Worm (Caenorhabditis elegans) whole organism, L3 larva: ENCODE measurements around the gene str-254.

Source experiments
- ZK546.5 ChIP-seq: sonication (generic microtip); optimal IDR thresholded peaks from 2 replicates; lab custom pipeline; 2017; ENCODE audit warnings: missing biosample characterization, missing genetic modification characterization
- ama-1 ChIP-seq: fragments of 150-350 bp; optimal IDR thresholded peaks from 2 replicates; lab custom pipeline; 2018
- ceh-16 ChIP-seq: sonication (generic microtip); optimal IDR thresholded peaks from 2 replicates; lab custom pipeline; 2017; ENCODE audit warnings: missing biosample characterization, missing genetic modification characterization
- ceh-28 ChIP-seq: fragments of 150-350 bp; optimal IDR thresholded peaks from 2 replicates; lab custom pipeline; 2014; ENCODE audit warnings: missing biosample characterization, missing genetic modification reagents, missing genetic modification characterization
- ceh-82 ChIP-seq: fragments of 150-350 bp; optimal IDR thresholded peaks from 2 replicates; lab custom pipeline; 2014; ENCODE audit warnings: missing biosample characterization, missing genetic modification characterization
- egl-27 ChIP-seq: sonication (generic microtip); optimal IDR thresholded peaks from 4 replicates; lab custom pipeline; 2017; ENCODE audit warnings: missing biosample characterization, missing genetic modification reagents, missing genetic modification characterization
- elt-2 ChIP-seq: sonication (generic microtip); optimal IDR thresholded peaks from 2 replicates; lab custom pipeline; 2016; ENCODE audit warnings: missing genetic modification reagents, mild to moderate bottlenecking, missing genetic modification characterization, missing compliant biosample characterization
- elt-3 ChIP-seq, 3 experiments: fragments of 150-350 bp in 1 of 3; sonication (generic microtip) in 2 of 3; optimal IDR thresholded peaks; 2 replicates in 2 of 3; 4 replicates in 1 of 3; lab custom pipeline; 2014 to 2017; ENCODE audit warnings: missing biosample characterization in 3 of 3, missing genetic modification characterization in 3 of 3
- eor-1 ChIP-seq, 2 experiments: fragments of 150-350 bp; optimal IDR thresholded peaks; 2 replicates each; lab custom pipeline; 2014 to 2018; ENCODE audit warnings: missing biosample characterization in 2 of 2, missing genetic modification characterization in 2 of 2
- fkh-10 ChIP-seq: sonication (generic microtip); optimal IDR thresholded peaks from 2 replicates; lab custom pipeline; 2017; ENCODE audit warnings: missing biosample characterization, missing genetic modification reagents, missing genetic modification characterization
- fkh-2 ChIP-seq: fragments of 150-350 bp; optimal IDR thresholded peaks from 2 replicates; lab custom pipeline; 2014; ENCODE audit warnings: missing biosample characterization, missing genetic modification reagents, missing genetic modification characterization
- hmg-11 ChIP-seq: sonication (generic microtip); optimal IDR thresholded peaks from 2 replicates; lab custom pipeline; 2016; ENCODE audit warnings: missing genetic modification characterization, missing compliant biosample characterization
- lin-15B ChIP-seq: fragments of 150-350 bp; optimal IDR thresholded peaks from 2 replicates; lab custom pipeline; 2014; ENCODE audit warnings: missing biosample characterization, missing genetic modification characterization
- lsy-12 ChIP-seq: sonication (generic microtip); optimal IDR thresholded peaks from 2 replicates; lab custom pipeline; 2016; ENCODE audit warnings: mild to moderate bottlenecking, missing genetic modification characterization, missing compliant biosample characterization
- mdl-1 ChIP-seq: fragments of 150-350 bp; optimal IDR thresholded peaks from 2 replicates; lab custom pipeline; 2014; ENCODE audit warnings: missing biosample characterization, missing genetic modification characterization
- mml-1 ChIP-seq: fragments of 150-350 bp; sonication (generic microtip); optimal IDR thresholded peaks from 3 replicates; lab custom pipeline; 2014; ENCODE audit warnings: missing biosample characterization, missing genetic modification characterization
- nfya-1 ChIP-seq: sonication (generic microtip); optimal IDR thresholded peaks from 2 replicates; lab custom pipeline; 2017; ENCODE audit warnings: missing genetic modification characterization, mild to moderate bottlenecking, missing compliant biosample characterization, antibody characterized with exemption, moderate library complexity; ENCODE audit not compliant: insufficient read depth
- nhr-23 ChIP-seq: fragments of 150-350 bp; optimal IDR thresholded peaks from 2 replicates; lab custom pipeline; 2014; ENCODE audit warnings: missing biosample characterization, missing genetic modification reagents, missing genetic modification characterization
- nhr-237 ChIP-seq: fragments of 150-350 bp; optimal IDR thresholded peaks from 2 replicates; lab custom pipeline; 2014; ENCODE audit warnings: missing biosample characterization, missing genetic modification characterization
- nhr-28 ChIP-seq: fragments of 150-350 bp; optimal IDR thresholded peaks from 2 replicates; lab custom pipeline; 2014; ENCODE audit warnings: missing biosample characterization, missing genetic modification characterization
- nhr-67 ChIP-seq: fragments of 150-350 bp; optimal IDR thresholded peaks from 2 replicates; lab custom pipeline; 2014; ENCODE audit warnings: missing biosample characterization, missing genetic modification characterization
- nhr-76 ChIP-seq: fragments of 150-350 bp; sonication (generic microtip); optimal IDR thresholded peaks from 5 replicates; lab custom pipeline; 2014; ENCODE audit warnings: missing biosample characterization, missing genetic modification characterization
- nhr-77 ChIP-seq: fragments of 150-350 bp; optimal IDR thresholded peaks from 2 replicates; lab custom pipeline; 2014; ENCODE audit warnings: missing biosample characterization, missing genetic modification characterization
- pha-4 ChIP-seq: fragments of 150-350 bp; optimal IDR thresholded peaks from 2 replicates; lab custom pipeline; 2014; ENCODE audit warnings: missing biosample characterization, missing genetic modification reagents, missing genetic modification characterization
- pqm-1 ChIP-seq: fragments of 150-350 bp; optimal IDR thresholded peaks from 2 replicates; lab custom pipeline; 2017; ENCODE audit warnings: missing biosample characterization, missing genetic modification characterization, inconsistent platforms
- sea-2 ChIP-seq: fragments of 150-350 bp; sonication (generic microtip); optimal IDR thresholded peaks from 4 replicates; lab custom pipeline; 2014; ENCODE audit warnings: missing biosample characterization, missing genetic modification reagents, missing genetic modification characterization
- skn-1 ChIP-seq: fragments of 150-350 bp; optimal IDR thresholded peaks from 2 replicates; lab custom pipeline; 2014; ENCODE audit warnings: missing biosample characterization, missing genetic modification characterization
- snpc-4 ChIP-seq: fragments of 150-350 bp; optimal IDR thresholded peaks from 2 replicates; lab custom pipeline; 2014; ENCODE audit warnings: missing biosample characterization, missing genetic modification characterization
- tbx-2 ChIP-seq: sonication (generic microtip); optimal IDR thresholded peaks from 2 replicates; lab custom pipeline; 2016; ENCODE audit warnings: mild to moderate bottlenecking, missing genetic modification characterization, missing compliant biosample characterization
- unc-39 ChIP-seq: sonication (generic microtip); optimal IDR thresholded peaks from 4 replicates; lab custom pipeline; 2017; ENCODE audit warnings: missing biosample characterization, missing genetic modification characterization
- unc-62 ChIP-seq: fragments of 150-350 bp; sonication (generic microtip); optimal IDR thresholded peaks from 4 replicates; lab custom pipeline; 2014; ENCODE audit warnings: missing biosample characterization, missing genetic modification reagents, missing genetic modification characterization
- ztf-11 ChIP-seq: fragments of 150-350 bp; optimal IDR thresholded peaks from 2 replicates; lab custom pipeline; 2014; ENCODE audit warnings: missing biosample characterization, missing genetic modification characterization
- ztf-4 ChIP-seq: fragments of 150-350 bp; optimal IDR thresholded peaks from 2 replicates; lab custom pipeline; 2014; ENCODE audit warnings: missing biosample characterization, missing genetic modification characterization

Gene str-254

DNA sequence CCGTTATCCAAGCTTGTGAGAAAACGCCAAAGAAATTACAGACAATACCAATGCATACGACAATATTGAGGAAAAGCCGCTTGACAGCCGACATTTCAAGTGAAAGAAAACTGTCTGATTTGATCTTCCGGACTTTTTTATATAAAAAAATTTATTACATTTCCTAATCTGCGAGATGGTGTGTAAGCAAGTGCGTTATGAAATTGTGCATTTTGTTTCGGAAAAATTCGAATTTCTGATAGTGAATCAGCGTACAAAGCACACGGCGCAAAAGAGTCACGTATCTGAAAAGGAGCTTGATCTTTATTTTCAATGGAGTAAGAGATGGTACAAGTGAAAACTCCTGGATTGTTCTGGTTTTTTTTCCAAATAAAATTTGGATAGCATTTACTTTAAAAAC is 12.2 kb downstream of the str-254 start, which contains the start of gene clc-32:
clc-32 (minus strand) TSS at position 101 of the 400 bp plus-strand sequence.
- TF ChIP-seq unc-62 (GFP tag; lab: Kevin White, UChicago) (no peak), ceh-28 (tag; lab: Kevin White, UChicago) (no peak), elt-2 (tag; lab: Kevin White, UChicago) (no peak), hmg-11 (tag; lab: Kevin White, UChicago) (no peak), nhr-28 (tag; lab: Kevin White, UChicago) (no peak), nhr-67 (tag; lab: Kevin White, UChicago) (no peak), nhr-23 (tag; lab: Kevin White, UChicago) (no peak), fkh-2 (tag; lab: Kevin White, UChicago) (no peak), lsy-12 (tag; lab: Kevin White, UChicago) (no peak), tbx-2 (tag; lab: Kevin White, UChicago) (no peak), lin-15B (no peak), ceh-16 (no peak), egl-27 (tag; lab: Kevin White, UChicago) (no peak), ztf-4 (tag; lab: Kevin White, UChicago) (no peak), fkh-10 (no peak), nhr-77 (tag; lab: Kevin White, UChicago) (no peak)
- TF ChIP-seq, all 47 proteins: peak for 0

DNA sequence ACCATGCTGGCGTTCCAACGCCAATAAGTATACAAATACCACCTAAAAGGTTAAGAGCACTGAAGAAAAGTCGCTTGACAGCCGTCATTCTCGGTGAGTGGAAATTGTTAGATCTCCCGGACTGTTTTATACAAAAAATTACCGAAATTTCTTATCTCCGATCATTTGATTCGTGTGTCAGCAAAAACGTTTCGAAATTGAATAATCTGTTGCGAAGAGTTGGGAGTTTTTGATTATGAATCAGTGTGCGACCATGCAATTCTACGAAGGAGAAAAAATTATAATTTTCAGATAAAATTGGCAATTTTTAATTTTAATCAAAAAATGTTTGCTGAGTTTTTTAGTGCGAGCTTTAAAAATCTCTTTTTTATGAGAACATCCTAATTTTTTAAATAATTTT is 13.7 kb downstream of the str-254 start, which contains the start of gene clc-11:
clc-11 (minus strand) TSS at position 101 of the 400 bp plus-strand sequence.
- no peak for TF ChIP-seq ztf-11
- no peak for TF ChIP-seq elt-3 (tag; optimal IDR thresholded peaks at IDR 0.05; lab: Kevin White, UChicago)
- no peak for TF ChIP-seq lsy-12 (tag; lab: Kevin White, UChicago)
- TF ChIP-seq eor-1 (tag; optimal IDR thresholded peaks at IDR 0.05; lab: Kevin White, UChicago): no peak
- TF ChIP-seq ceh-28 (tag; lab: Kevin White, UChicago): no peak
- no peak for TF ChIP-seq pqm-1
- no peak for TF ChIP-seq skn-1 (tag; lab: Kevin White, UChicago)
- TF ChIP-seq nhr-77 (tag; lab: Kevin White, UChicago): no peak
- TF ChIP-seq unc-39: no peak
- no peak for TF ChIP-seq unc-62 (GFP tag; lab: Kevin White, UChicago)

DNA sequence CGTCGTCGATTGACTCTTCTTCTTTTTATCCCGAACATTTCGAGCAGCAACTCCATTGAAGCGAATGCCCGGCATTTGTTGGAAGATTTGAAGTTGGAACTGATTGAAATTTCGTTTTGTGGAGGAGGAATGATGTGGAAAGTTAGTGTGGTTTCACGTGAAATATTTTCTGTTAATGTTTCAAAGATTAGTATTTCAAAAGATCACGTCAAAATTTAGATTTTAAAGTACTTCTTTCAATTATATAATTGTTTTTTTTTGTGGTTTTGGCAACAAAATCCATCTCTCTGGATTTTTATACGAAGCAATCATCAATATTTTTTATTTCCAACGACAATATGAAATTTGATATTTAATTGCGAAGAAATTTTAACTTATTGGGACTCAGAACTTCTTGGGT is 16.2 kb downstream of the str-254 start, which contains the start of gene F44G3.7:
F44G3.7 (minus strand) TSS at position 101 of the 400 bp plus-strand sequence.
- TF ChIP-seq pha-4 (tag; lab: Kevin White, UChicago): no peak
- TF ChIP-seq nhr-23 (tag; lab: Kevin White, UChicago): no peak
- TF ChIP-seq nhr-28 (tag; lab: Kevin White, UChicago): no peak
- no peak for TF ChIP-seq ceh-82
- TF ChIP-seq lsy-12 (tag; lab: Kevin White, UChicago): no peak
- no peak for TF ChIP-seq pqm-1
- TF ChIP-seq ZK546.5 (tag; lab: Kevin White, UChicago): no peak
- TF ChIP-seq mdl-1 (tag; lab: Kevin White, UChicago): no peak
- TF ChIP-seq egl-27 (tag; lab: Kevin White, UChicago): no peak
- TF ChIP-seq sea-2 (GFP tag; lab: Kevin White, UChicago): no peak
- TF ChIP-seq ama-1: no peak
- no peak for TF ChIP-seq snpc-4 (tag; lab: Kevin White, UChicago)
- no peak for TF ChIP-seq nhr-77 (tag; lab: Kevin White, UChicago)
- TF ChIP-seq elt-3 (tag; optimal IDR thresholded peaks at IDR 0.05; lab: Kevin White, UChicago): no peak
- TF ChIP-seq eor-1 (tag; optimal IDR thresholded peaks at IDR 0.05; lab: Kevin White, UChicago): no peak
- TF ChIP-seq skn-1 (tag; lab: Kevin White, UChicago): no peak
- TF ChIP-seq unc-62 (GFP tag; lab: Kevin White, UChicago): no peak
- no peak for TF ChIP-seq mml-1 (tag; lab: Kevin White, UChicago)

DNA sequence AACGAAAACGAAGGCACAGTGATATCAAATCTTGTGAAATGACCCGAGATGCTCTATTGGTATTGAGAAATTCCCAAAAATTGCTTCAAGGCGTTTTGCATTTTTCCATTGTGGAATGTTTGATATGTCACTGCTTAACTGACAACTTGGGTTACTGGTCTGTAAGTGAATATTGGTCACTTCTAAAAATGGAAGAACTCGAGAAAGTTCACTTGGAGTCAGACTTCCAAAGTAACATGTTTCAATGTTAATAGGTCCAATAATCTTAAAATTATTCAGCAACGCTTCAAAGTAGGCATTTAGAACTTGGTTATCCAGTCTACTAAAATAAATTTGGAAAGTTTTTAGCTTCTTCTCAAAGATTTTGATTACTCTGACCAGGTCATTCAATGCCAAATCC is 20.6 kb downstream of the str-254 start, which contains the start of gene fbxa-144:
fbxa-144 (minus strand) TSS at position 101 of the 400 bp plus-strand sequence.
- TF ChIP-seq nhr-76 (tag; lab: Kevin White, UChicago): no peak
- no peak for TF ChIP-seq pha-4 (tag; lab: Kevin White, UChicago)
- no peak for TF ChIP-seq snpc-4 (tag; lab: Kevin White, UChicago)
- TF ChIP-seq nfya-1 (tag; lab: Kevin White, UChicago): no peak
- TF ChIP-seq ceh-16: no peak
- no peak for TF ChIP-seq nhr-237 (tag; lab: Kevin White, UChicago)
- no peak for TF ChIP-seq egl-27 (tag; lab: Kevin White, UChicago)
- no peak for TF ChIP-seq hmg-11 (tag; lab: Kevin White, UChicago)
- TF ChIP-seq nhr-77 (tag; lab: Kevin White, UChicago): no peak
- TF ChIP-seq skn-1 (tag; lab: Kevin White, UChicago): no peak
- TF ChIP-seq unc-62 (GFP tag; lab: Kevin White, UChicago): no peak
- no peak for TF ChIP-seq elt-3 (tag; optimal IDR thresholded peaks at IDR 0.05; lab: Kevin White, UChicago)
- TF ChIP-seq, all 47 proteins: peak for 0
